Fruit fly (Drosophila melanogaster): ENCODE data around the gene HipHop.
A peak's percentile ranks its signal among the peaks of the same experiment; 100 is the strongest.

The HipHop gene

DNA sequence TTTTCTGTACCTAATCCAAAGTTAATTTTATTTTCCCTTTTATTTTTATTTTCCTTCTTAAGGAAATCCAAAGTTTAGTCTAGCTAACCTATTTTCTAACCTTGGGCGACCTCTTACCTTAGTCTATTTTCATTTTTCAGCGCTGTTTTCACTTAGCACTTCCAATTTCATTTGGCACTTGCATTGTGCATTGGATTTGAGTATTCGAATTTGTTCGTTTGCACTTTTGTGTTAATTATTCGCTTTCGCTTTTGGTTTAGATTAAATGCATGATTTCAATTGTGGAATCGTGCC is 2.2 kb downstream of the HipHop start:
- TF ChIP-seq dmrt93B (GFP tag; optimal IDR thresholded peaks at IDR 0.05) (no peak), Abd-B (GFP tag; optimal IDR thresholded peaks at IDR 0.05) (no peak), brk (GFP tag; optimal IDR thresholded peaks at IDR 0.05) (no peak), Jra (GFP tag; optimal IDR thresholded peaks at IDR 0.05) (no peak), Hr78 (GFP tag; optimal IDR thresholded peaks at IDR 0.05) (no peak), usp (GFP tag; optimal IDR thresholded peaks at IDR 0.05) (no peak), lola (GFP tag; optimal IDR thresholded peaks at IDR 0.05) (no peak), Sp1 (GFP tag; optimal IDR thresholded peaks at IDR 0.05) (no peak), Myc (optimal IDR thresholded peaks at IDR 0.05) (no peak)

DNA sequence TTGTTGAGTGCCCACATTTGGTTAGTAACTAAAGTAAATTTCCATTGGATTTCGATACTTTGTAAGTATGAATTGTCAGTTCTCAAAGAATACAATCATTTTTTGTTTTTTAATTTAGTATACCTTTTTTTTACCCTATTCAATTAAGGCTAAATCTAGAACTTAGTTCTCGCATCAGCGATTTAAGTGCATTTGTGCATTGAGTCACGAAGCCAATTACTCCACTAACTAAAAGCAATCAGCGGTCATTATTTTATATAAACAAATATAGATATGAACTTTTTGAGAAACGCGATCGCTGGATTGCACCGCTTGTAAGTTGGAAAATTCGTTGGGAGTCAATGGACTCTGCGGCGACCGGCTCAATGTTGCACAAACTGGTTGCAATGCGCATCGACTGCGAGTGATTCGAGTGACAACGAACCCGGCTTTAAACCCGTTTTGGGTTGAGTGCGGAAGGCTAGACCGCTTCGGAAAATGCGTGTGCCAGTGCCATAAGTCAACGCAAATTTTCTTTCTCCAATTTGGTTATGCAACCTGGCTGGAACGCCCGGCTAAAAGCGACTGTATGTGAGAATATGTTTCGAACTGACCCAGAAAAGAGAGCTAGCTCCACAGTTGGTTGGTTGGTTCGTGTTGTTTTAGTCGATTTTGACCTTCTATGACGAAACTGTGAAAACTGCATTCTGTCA is 3.0 kb downstream of the HipHop start:
- TF ChIP-seq Hr78 (GFP tag; optimal IDR thresholded peaks at IDR 0.05) (no peak), HLH106 (tag; optimal IDR thresholded peaks at IDR 0.05) (no peak), dmrt93B (GFP tag; optimal IDR thresholded peaks at IDR 0.05) (no peak), CG32264 (GFP tag; optimal IDR thresholded peaks at IDR 0.05) (no peak), rgr (GFP tag; optimal IDR thresholded peaks at IDR 0.05) (no peak), tai (GFP tag; optimal IDR thresholded peaks at IDR 0.05) (no peak)

DNA sequence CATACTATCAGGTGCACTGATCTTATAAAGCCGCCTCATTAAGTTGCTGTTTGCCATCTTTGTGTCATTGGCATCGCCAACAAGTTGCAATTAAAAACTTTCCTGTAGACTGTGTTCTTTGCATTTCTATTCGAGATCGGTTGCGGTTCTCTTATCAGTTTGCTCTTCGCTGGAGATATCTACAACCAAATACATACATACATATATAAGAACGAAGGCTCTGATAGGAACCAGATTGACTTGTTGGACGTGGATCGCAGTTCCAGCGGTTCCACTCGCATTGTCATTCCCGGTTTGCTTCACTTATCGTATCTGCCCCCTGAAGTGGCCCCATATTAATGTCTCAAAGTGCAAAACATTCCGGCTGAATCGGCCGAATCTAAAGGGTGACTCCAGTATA is 3.9 kb downstream of the HipHop start:
- no peak for TF ChIP-seq rgr (GFP tag; optimal IDR thresholded peaks at IDR 0.05)

DNA sequence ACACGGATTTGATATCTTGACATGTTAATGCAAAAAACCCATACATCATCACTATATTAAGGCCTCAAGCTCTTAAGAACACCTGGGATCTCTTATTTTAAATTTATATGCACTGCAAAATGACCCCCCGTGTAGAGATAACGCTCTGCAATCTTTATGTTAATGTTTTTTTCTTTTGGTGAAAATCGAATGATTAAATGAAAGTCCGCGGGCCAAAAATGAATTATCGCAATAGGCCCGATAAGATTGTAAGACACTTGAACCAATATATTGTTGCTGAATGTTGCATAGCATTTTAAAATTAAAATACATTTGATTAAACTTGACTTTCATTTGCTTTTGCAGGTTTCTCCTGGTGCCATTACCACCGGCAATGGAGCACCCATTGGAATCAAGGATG is 5.0 kb downstream of the HipHop start:
- no peak for TF ChIP-seq sv (GFP tag; optimal IDR thresholded peaks at IDR 0.05)
- TF ChIP-seq pan (optimal IDR thresholded peaks at IDR 0.05), result no peak
- no peak for TF ChIP-seq Rel (GFP tag; optimal IDR thresholded peaks at IDR 0.05)
- TF ChIP-seq Rel (tag; optimal IDR thresholded peaks at IDR 0.05), result peak; percentile 27
- no peak for TF ChIP-seq h (GFP tag; optimal IDR thresholded peaks at IDR 0.05)
- no peak for TF ChIP-seq CG32264 (GFP tag; optimal IDR thresholded peaks at IDR 0.05)
- no peak for TF ChIP-seq sage (GFP tag; optimal IDR thresholded peaks at IDR 0.05)
- TF ChIP-seq Myc (optimal IDR thresholded peaks at IDR 0.05), result no peak
- TF ChIP-seq N (GFP tag; optimal IDR thresholded peaks at IDR 0.05), result no peak
- TF ChIP-seq brk (GFP tag; optimal IDR thresholded peaks at IDR 0.05), result peak; percentile 9
- TF ChIP-seq Hr78 (GFP tag; optimal IDR thresholded peaks at IDR 0.05), result no peak
- no peak for TF ChIP-seq CrebA (GFP tag; optimal IDR thresholded peaks at IDR 0.05; ENCODE audit: borderline replicate concordance)
- no peak for TF ChIP-seq HLH106 (tag; optimal IDR thresholded peaks at IDR 0.05)
- TF ChIP-seq foxo (GFP tag; optimal IDR thresholded peaks at IDR 0.05), result no peak
- no peak for TF ChIP-seq woc (GFP tag; optimal IDR thresholded peaks at IDR 0.05)
- no peak for TF ChIP-seq ey (GFP tag; optimal IDR thresholded peaks at IDR 0.05)
- TF ChIP-seq br (GFP tag; optimal IDR thresholded peaks at IDR 0.05), result no peak

DNA sequence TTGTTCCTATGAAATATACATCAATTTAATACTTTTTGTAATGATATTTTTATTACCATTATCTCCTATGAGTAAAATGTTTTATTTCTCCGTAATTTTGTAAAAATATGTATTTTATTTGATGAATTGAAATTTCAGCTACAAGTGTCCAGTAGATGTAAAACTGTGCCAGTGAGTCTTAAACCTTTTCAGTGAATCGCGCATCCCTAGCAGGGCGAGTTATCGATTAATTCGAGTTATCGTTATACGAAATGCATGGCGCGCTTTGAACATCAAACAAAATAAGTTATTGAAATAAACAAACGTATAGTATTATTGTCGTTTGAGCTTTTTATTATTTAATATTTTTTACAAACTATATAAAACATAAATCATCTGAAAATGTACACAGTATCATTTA is 7.3 kb downstream of the HipHop start:
- TF ChIP-seq tai (GFP tag; optimal IDR thresholded peaks at IDR 0.05), result no peak
- no peak for TF ChIP-seq Abd-B (GFP tag; optimal IDR thresholded peaks at IDR 0.05)
- TF ChIP-seq Vsx2 (GFP tag; optimal IDR thresholded peaks at IDR 0.05; ENCODE audit: partially characterized antibody), result peak; percentile 28
- no peak for TF ChIP-seq dl (GFP tag; optimal IDR thresholded peaks at IDR 0.05; ENCODE audit: insufficient read depth in 1 of 2, partially characterized antibody in 2 of 2)
- no peak for TF ChIP-seq GATAd (GFP tag; optimal IDR thresholded peaks at IDR 0.05)
- TF ChIP-seq N (GFP tag; optimal IDR thresholded peaks at IDR 0.05), result no peak
- peak; percentile 86 for TF ChIP-seq Myc (optimal IDR thresholded peaks at IDR 0.05)
- TF ChIP-seq ey (GFP tag; optimal IDR thresholded peaks at IDR 0.05), result no peak
- TF ChIP-seq rgr (GFP tag; optimal IDR thresholded peaks at IDR 0.05), result no peak
- no peak for TF ChIP-seq Hr78 (GFP tag; optimal IDR thresholded peaks at IDR 0.05)

DNA sequence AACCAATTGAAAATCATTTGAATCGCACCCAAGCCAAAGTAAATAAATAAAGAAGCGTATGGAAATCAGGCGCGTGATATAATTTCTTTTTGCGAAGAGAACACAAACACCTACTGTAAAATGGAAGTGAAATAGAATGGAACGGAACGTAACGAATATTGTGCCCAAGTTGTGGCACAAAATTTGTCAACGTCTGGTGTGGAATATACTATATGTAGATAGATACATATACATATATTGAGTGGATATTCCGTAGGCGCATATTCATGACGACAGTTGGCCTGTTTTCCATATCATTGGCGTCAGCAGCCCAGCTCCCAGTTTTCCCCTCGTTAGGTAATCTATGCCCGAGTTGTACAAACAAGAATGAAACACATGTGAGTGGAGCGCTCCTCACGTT is 11.2 kb downstream of the HipHop start:
- TF ChIP-seq woc (GFP tag; optimal IDR thresholded peaks at IDR 0.05) (no peak), Dif (GFP tag; optimal IDR thresholded peaks at IDR 0.05; ENCODE audit: partially characterized antibody) (no peak), CrebA (GFP tag; optimal IDR thresholded peaks at IDR 0.05; ENCODE audit: borderline replicate concordance) (no peak), sage (GFP tag; optimal IDR thresholded peaks at IDR 0.05) (no peak), Hr83 (GFP tag; optimal IDR thresholded peaks at IDR 0.05; ENCODE audit: poor library complexity, severe bottlenecking) (no peak), Hr78 (GFP tag; optimal IDR thresholded peaks at IDR 0.05) (no peak)

Measured in whole organism, wandering third instar larva.